Fruit fly (Drosophila melanogaster): ENCODE measurements around the gene CenG1A.

DNA sequence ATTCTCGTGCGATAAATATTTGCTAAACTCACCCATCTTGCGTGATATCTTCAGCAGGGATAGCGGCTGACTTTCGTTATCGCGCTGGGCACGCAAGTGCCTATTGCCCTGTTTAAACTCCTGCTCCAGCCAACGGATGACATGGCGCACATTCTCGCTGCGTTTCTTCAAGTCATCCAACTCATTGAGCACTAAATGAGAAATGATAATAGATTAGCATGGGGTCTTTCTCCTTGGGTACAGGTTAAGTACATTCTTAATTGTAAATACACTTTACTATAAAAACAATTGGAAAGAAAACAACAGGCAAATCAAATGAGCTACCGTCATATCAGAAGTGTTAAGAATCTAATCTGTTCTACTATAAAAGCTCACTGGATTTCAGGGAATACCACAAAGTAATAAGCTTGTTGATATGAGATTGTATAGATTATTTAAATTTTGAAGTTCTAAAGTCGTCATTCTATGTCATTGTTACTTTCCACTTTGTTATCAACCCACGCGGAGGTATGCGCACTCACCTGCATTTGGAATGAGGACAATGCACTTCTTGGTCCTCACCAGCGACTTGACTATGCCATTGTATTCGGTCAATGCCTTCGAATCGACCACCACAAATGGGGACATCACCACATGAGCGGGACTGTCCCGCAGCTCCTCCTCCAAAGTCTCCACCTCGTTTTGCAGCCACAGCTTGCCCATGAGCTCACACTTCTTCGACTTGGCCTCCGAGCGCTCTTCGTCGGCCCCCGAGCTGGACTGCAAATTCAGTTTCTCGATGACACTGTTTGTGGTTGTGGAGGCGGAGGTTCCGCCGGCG is 65.0 kb downstream of the CenG1A start:
- TF ChIP-seq CG8478 (optimal IDR thresholded peaks at IDR 0.05) (no peak), Camta (GFP tag; optimal IDR thresholded peaks at IDR 0.05) (no peak), CG13775 (GFP tag; optimal IDR thresholded peaks at IDR 0.05) (no peak), gcm2 (GFP tag; optimal IDR thresholded peaks at IDR 0.05) (no peak), vvl (GFP tag; IDR thresholded peaks at IDR 0.05) (no peak), bigmax (GFP tag; optimal IDR thresholded peaks at IDR 0.05) (no peak)

All from whole organism, embryonic.